Worm (Caenorhabditis elegans) whole organism, young adult: ENCODE results near the gene C23G10.1.

Source experiments
- B0336.3 ChIP-seq: fragments of 200-800 bp; sonication (Bioruptor generic); IDR thresholded peaks from 2 replicates; pipeline ENCODE4 v1.3.6; 2022; ENCODE audit warnings: missing genetic modification characterization, missing compliant biosample characterization
- D2030.7 ChIP-seq: fragments of 200-800 bp; sonication (Bioruptor generic); IDR thresholded peaks from 2 replicates; pipeline ENCODE4 v1.3.6; 2022; ENCODE audit warnings: missing genetic modification reagents, missing genetic modification characterization, missing compliant biosample characterization
- F23B12.7 ChIP-seq: sonication (generic microtip); optimal IDR thresholded peaks from 2 replicates; lab custom pipeline; 2017; ENCODE audit warnings: missing genetic modification characterization, mild to moderate bottlenecking, missing compliant biosample characterization, antibody characterized with exemption, moderate library complexity; ENCODE audit not compliant: insufficient read depth
- F33H1.4 ChIP-seq: fragments of 200-800 bp; sonication (Bioruptor generic); IDR thresholded peaks from 2 replicates; pipeline ENCODE4 v1.3.6; 2022; ENCODE audit warnings: missing genetic modification reagents, missing genetic modification characterization, missing compliant biosample characterization
- F37B4.10 ChIP-seq: fragments of 200-800 bp; sonication (Bioruptor generic); IDR thresholded peaks from 2 replicates; pipeline ENCODE4 v1.3.6; 2022; ENCODE audit warnings: missing genetic modification characterization, missing compliant biosample characterization
- F49E8.2 ChIP-seq: sonication (generic microtip); optimal IDR thresholded peaks from 3 replicates; lab custom pipeline; 2017; ENCODE audit warnings: missing genetic modification characterization, mild to moderate bottlenecking, missing compliant biosample characterization, antibody characterized with exemption, moderate library complexity; ENCODE audit not compliant: insufficient read depth
- F52B5.7 ChIP-seq: sonication (generic microtip); optimal IDR thresholded peaks from 2 replicates; lab custom pipeline; 2016; ENCODE audit warnings: mild to moderate bottlenecking, missing genetic modification characterization, missing compliant biosample characterization
- Y56A3A.18 ChIP-seq: fragments of 200-800 bp; sonication (Bioruptor generic); IDR thresholded peaks from 2 replicates; pipeline ENCODE4 v1.3.6; 2022; ENCODE audit warnings: missing genetic modification reagents, missing genetic modification characterization, missing compliant biosample characterization
- Y95B8A.8 ChIP-seq: fragments of 200-800 bp; sonication (Bioruptor generic); IDR thresholded peaks from 2 replicates; pipeline ENCODE4 v1.3.6; 2022; ENCODE audit warnings: missing genetic modification reagents, missing genetic modification characterization, missing compliant biosample characterization
- attf-5 ChIP-seq: fragments of 200-800 bp; sonication (Bioruptor generic); optimal IDR thresholded peaks from 2 replicates; lab custom pipeline; 2018; ENCODE audit warnings: mild to moderate bottlenecking, missing genetic modification characterization, missing compliant biosample characterization
- attf-6 ChIP-seq: fragments of 200-800 bp; sonication (Bioruptor generic); IDR thresholded peaks from 2 replicates; pipeline ENCODE4 v1.3.6; 2022; ENCODE audit warnings: missing genetic modification reagents, missing genetic modification characterization, missing compliant biosample characterization
- ceh-100 ChIP-seq: fragments of 200-800 bp; sonication (Bioruptor generic); IDR thresholded peaks from 2 replicates; pipeline ENCODE4 v1.3.6; 2022; ENCODE audit warnings: missing genetic modification reagents, missing genetic modification characterization, missing compliant biosample characterization
- ceh-79 ChIP-seq: sonication (generic microtip); optimal IDR thresholded peaks from 2 replicates; lab custom pipeline; 2017; ENCODE audit warnings: mild to moderate bottlenecking, missing genetic modification characterization, missing compliant biosample characterization
- chd-7 ChIP-seq: sonication (generic microtip); optimal IDR thresholded peaks from 2 replicates; lab custom pipeline; 2016; ENCODE audit warnings: mild to moderate bottlenecking, missing genetic modification characterization, moderate library complexity, missing compliant biosample characterization
- die-1 ChIP-seq: sonication (generic microtip); optimal IDR thresholded peaks from 2 replicates; lab custom pipeline; 2016; ENCODE audit warnings: missing genotype, mild to moderate bottlenecking, missing genetic modification characterization, missing compliant biosample characterization
- dox-1 ChIP-seq: fragments of 200-800 bp; sonication (Bioruptor generic); IDR thresholded peaks from 2 replicates; pipeline ENCODE4 v1.3.6; 2022; ENCODE audit warnings: missing genetic modification reagents, missing genetic modification characterization, missing compliant biosample characterization
- egrh-3 ChIP-seq: fragments of 200-800 bp; sonication (Bioruptor generic); IDR thresholded peaks from 2 replicates; pipeline ENCODE4 v1.3.6; 2022; ENCODE audit warnings: missing genetic modification reagents, missing genetic modification characterization, missing compliant biosample characterization
- ekl-4 ChIP-seq: fragments of 200-800 bp; sonication (Bioruptor generic); IDR thresholded peaks from 2 replicates; pipeline ENCODE4 v1.3.6; 2022; ENCODE audit warnings: missing genetic modification reagents, missing genetic modification characterization, missing compliant biosample characterization
- ets-4 ChIP-seq: fragments of 200-800 bp; sonication (Bioruptor generic); optimal IDR thresholded peaks from 2 replicates; lab custom pipeline; 2018; ENCODE audit warnings: mild to moderate bottlenecking, missing genetic modification characterization, missing compliant biosample characterization
- gei-17 ChIP-seq: fragments of 200-800 bp; sonication (Bioruptor generic); optimal IDR thresholded peaks from 2 replicates; lab custom pipeline; 2018; ENCODE audit warnings: mild to moderate bottlenecking, missing genetic modification characterization, missing compliant biosample characterization
- hlh-26 ChIP-seq: fragments of 200-800 bp; sonication (Bioruptor generic); conservative IDR thresholded peaks from 2 replicates; pipeline ENCODE4 v1.3.6; 2022; ENCODE audit warnings: missing genetic modification reagents, missing genetic modification characterization, missing compliant biosample characterization
- hmg-1.2 ChIP-seq: fragments of 200-800 bp; sonication (Bioruptor generic); IDR thresholded peaks from 2 replicates; pipeline ENCODE4 v1.3.6; 2022; ENCODE audit warnings: missing genetic modification reagents, missing genetic modification characterization, missing compliant biosample characterization
- hsf-1 ChIP-seq: fragments of 200-800 bp; sonication (Bioruptor generic); IDR thresholded peaks from 2 replicates; pipeline ENCODE4 v1.3.6; 2022; ENCODE audit warnings: missing genetic modification reagents, missing genetic modification characterization, missing compliant biosample characterization
- let-526 ChIP-seq: fragments of 200-800 bp; sonication (Bioruptor generic); IDR thresholded peaks from 2 replicates; pipeline ENCODE4 v1.3.6; 2022; ENCODE audit warnings: missing genetic modification reagents, missing genetic modification characterization, missing compliant biosample characterization
- let-607 ChIP-seq, 2 experiments: fragments of 200-800 bp in 1 of 2; sonication (Bioruptor generic) in 1 of 2; sonication (generic microtip) in 1 of 2; optimal IDR thresholded peaks; 2 replicates each; lab custom pipeline; 2016 to 2018; ENCODE audit warnings: mild to moderate bottlenecking in 2 of 2, missing compliant biosample characterization in 2 of 2, missing genetic modification characterization in 2 of 2, moderate library complexity in 2 of 2, missing genotype in 1 of 2
- lin-35 ChIP-seq, 3 experiments: fragments of 150-350 bp in 2 of 3; sonication (generic microtip) in 1 of 3; optimal IDR thresholded peaks; 2 replicates each; lab custom pipeline; 2014 to 2018; ENCODE audit warnings: missing biosample characterization in 3 of 3, missing genetic modification characterization in 3 of 3, missing genetic modification reagents in 3 of 3
- lin-54 ChIP-seq: fragments of 200-800 bp; sonication (Bioruptor generic); optimal IDR thresholded peaks from 2 replicates; lab custom pipeline; 2018; ENCODE audit warnings: mild to moderate bottlenecking, missing genetic modification characterization, missing compliant biosample characterization
- lsl-1 ChIP-seq: fragments of 200-800 bp; sonication (Bioruptor generic); optimal IDR thresholded peaks from 2 replicates; lab custom pipeline; 2018; ENCODE audit warnings: mild to moderate bottlenecking, missing genetic modification characterization, moderate library complexity, missing compliant biosample characterization
- madf-10 ChIP-seq: sonication (generic microtip); optimal IDR thresholded peaks from 2 replicates; lab custom pipeline; 2016; ENCODE audit warnings: mild to moderate bottlenecking, missing genetic modification characterization, missing compliant biosample characterization
- madf-6 ChIP-seq: fragments of 200-800 bp; sonication (Bioruptor generic); IDR thresholded peaks from 2 replicates; pipeline ENCODE4 v1.3.6; 2022; ENCODE audit warnings: missing genetic modification reagents, missing genetic modification characterization, missing compliant biosample characterization
- nfyb-1 ChIP-seq: fragments of 200-800 bp; sonication (Bioruptor generic); IDR thresholded peaks from 2 replicates; pipeline ENCODE4 v1.3.6; 2022; ENCODE audit warnings: missing genetic modification reagents, missing genetic modification characterization, missing compliant biosample characterization
- nhr-179 ChIP-seq: sonication (generic microtip); optimal IDR thresholded peaks from 2 replicates; lab custom pipeline; 2016; ENCODE audit warnings: mild to moderate bottlenecking, missing genetic modification characterization, missing compliant biosample characterization
- nhr-80 ChIP-seq: sonication (generic microtip); optimal IDR thresholded peaks from 2 replicates; lab custom pipeline; 2016; ENCODE audit warnings: missing genetic modification characterization, missing compliant biosample characterization
- sdz-38 ChIP-seq: sonication (generic microtip); optimal IDR thresholded peaks from 2 replicates; lab custom pipeline; 2016; ENCODE audit warnings: missing genotype, missing genetic modification characterization, missing compliant biosample characterization
- snpc-4 ChIP-seq, 5 experiments: fragments of 150-350 bp in 1 of 5; sonication (generic microtip) in 4 of 5; optimal IDR thresholded peaks; 2 replicates each; lab custom pipeline; 2014 to 2018; ENCODE audit warnings: missing genetic modification characterization in 5 of 5, missing biosample characterization in 3 of 5, antibody characterized with exemption in 2 of 5, mild to moderate bottlenecking in 2 of 5, missing compliant biosample characterization in 2 of 5, missing genotype in 2 of 5, moderate library complexity in 2 of 5, missing genetic modification reagents in 1 of 5
- somi-1 ChIP-seq: fragments of 200-800 bp; sonication (Bioruptor generic); optimal IDR thresholded peaks from 2 replicates; lab custom pipeline; 2018; ENCODE audit warnings: mild to moderate bottlenecking, missing genetic modification characterization, missing compliant biosample characterization
- sptf-2 ChIP-seq: fragments of 200-800 bp; sonication (Bioruptor generic); optimal IDR thresholded peaks from 2 replicates; lab custom pipeline; 2018; ENCODE audit warnings: mild to moderate bottlenecking, missing genetic modification characterization, missing compliant biosample characterization
- ztf-22 ChIP-seq: fragments of 200-800 bp; sonication (Bioruptor generic); optimal IDR thresholded peaks from 2 replicates; lab custom pipeline; 2018; ENCODE audit warnings: mild to moderate bottlenecking, missing genetic modification characterization, moderate library complexity, missing compliant biosample characterization
- ztf-26 ChIP-seq: sonication (generic microtip); optimal IDR thresholded peaks from 2 replicates; lab custom pipeline; 2017; ENCODE audit warnings: missing genetic modification characterization, missing compliant biosample characterization

Gene C23G10.1

ce11 chrIII:6240528-6240927 is 31.4 kb downstream of the C23G10.1 start, which contains the start of gene T12A2.3:
Gene T12A2.3, plus strand, starts transcription at chrIII:6240828.
- TF ChIP-seq F33H1.4 (GFP tag; lab: Robert Waterston, UW) (no peak), sdz-38 (tag; lab: Kevin White, UChicago) (no peak), lsl-1 (GFP tag; lab: Kevin White, UChicago) (no peak), B0336.3 (no peak), madf-6 (GFP tag; lab: Robert Waterston, UW) (no peak)

ce11 chrIII:6245728-6246127 is 36.6 kb downstream of the C23G10.1 start, which contains the start of gene bcas-2:
Gene bcas-2, minus strand, starts transcription at chrIII:6245828.
- TF ChIP-seq let-526 (GFP tag; lab: Robert Waterston, UW) (no peak), nfyb-1 (no peak), somi-1 (GFP tag; lab: Kevin White, UChicago) (no peak), F23B12.7 (no peak), F37B4.10 (GFP tag; lab: Robert Waterston, UW) (no peak), hlh-26 (GFP tag; lab: Robert Waterston, UW) (no peak), sptf-2 (GFP tag; lab: Kevin White, UChicago) (no peak), ztf-22 (GFP tag; lab: Kevin White, UChicago) (no peak), F49E8.2 (tag; lab: Kevin White, UChicago) (no peak), lin-35 (GFP tag; optimal IDR thresholded peaks at IDR 0.05; lab: Kevin White, UChicago) (no peak), nhr-179 (tag; lab: Kevin White, UChicago) (no peak), snpc-4 (GFP tag; optimal IDR thresholded peaks at IDR 0.05; lab: Kevin White, UChicago) (no peak), snpc-4 (tag; optimal IDR thresholded peaks at IDR 0.05; lab: Kevin White, UChicago) (no peak), madf-10 (tag; lab: Kevin White, UChicago) (no peak), dox-1 (GFP tag; lab: Robert Waterston, UW) (no peak), F52B5.7 (tag; lab: Kevin White, UChicago) (no peak), ets-4 (GFP tag; lab: Kevin White, UChicago) (no peak)
- TF ChIP-seq, all 124 proteins: peak for 0

- peak in 1 of 2 experiments; percentile 27 for TF ChIP-seq let-607 (tag; optimal IDR thresholded peaks at IDR 0.05; lab: Kevin White, UChicago)
- peak; percentile 8 for TF ChIP-seq lsl-1 (GFP tag; lab: Kevin White, UChicago)
- no peak for TF ChIP-seq ztf-22 (GFP tag; lab: Kevin White, UChicago)
- peak; percentile 27; the same call in 1 of the 2 replicates for TF ChIP-seq hmg-1.2 (GFP tag; lab: Robert Waterston, UW)
- peak; percentile 69 for TF ChIP-seq F33H1.4 (GFP tag; lab: Robert Waterston, UW)
Observed at ce11 chrIII:6248064-6248687, 39.1 kb downstream of the C23G10.1 start, which contains the start of the genes gen-1 and stt-3. Gene gen-1, minus strand, starts transcription at chrIII:6248158. Gene stt-3, plus strand, starts transcription at chrIII:6248637.

ce11 chrIII:6251511-6251910 is 42.4 kb downstream of the C23G10.1 start, which contains the start of gene amdh-1:
Gene amdh-1, plus strand, starts transcription at chrIII:6251811.
- TF ChIP-seq ceh-100 (no peak), hlh-26 (GFP tag; lab: Robert Waterston, UW) (no peak), attf-5 (GFP tag; lab: Kevin White, UChicago) (no peak)

- no peak for TF ChIP-seq nhr-80 (tag; lab: Kevin White, UChicago)
- TF ChIP-seq let-526 (GFP tag; lab: Robert Waterston, UW), result no peak
- TF ChIP-seq attf-6 (GFP tag; lab: Robert Waterston, UW), result no peak
- no peak for TF ChIP-seq Y56A3A.18 (GFP tag; lab: Robert Waterston, UW)
- no peak for TF ChIP-seq dox-1 (GFP tag; lab: Robert Waterston, UW)
- no peak for TF ChIP-seq ekl-4
- TF ChIP-seq hsf-1, result no peak
- no peak for TF ChIP-seq Y95B8A.8 (GFP tag; lab: Robert Waterston, UW)
- no peak for TF ChIP-seq chd-7 (tag; lab: Kevin White, UChicago)
- no peak for TF ChIP-seq egrh-3 (GFP tag; lab: Robert Waterston, UW)
- no peak for TF ChIP-seq nfyb-1
- TF ChIP-seq D2030.7 (GFP tag; lab: Robert Waterston, UW), result no peak
- TF ChIP-seq madf-6 (GFP tag; lab: Robert Waterston, UW), result no peak
- no peak for TF ChIP-seq gei-17 (GFP tag; lab: Kevin White, UChicago)
- TF ChIP-seq die-1 (tag; lab: Kevin White, UChicago), result no peak
- TF ChIP-seq lin-54, result no peak
- TF ChIP-seq ceh-79 (tag; lab: Kevin White, UChicago), result no peak
- TF ChIP-seq ztf-26 (tag; lab: Kevin White, UChicago), result no peak
- TF ChIP-seq somi-1 (GFP tag; lab: Kevin White, UChicago), result no peak
Observed at ce11 chrIII:6254737-6255136, 45.7 kb downstream of the C23G10.1 start, which contains the start of gene srg-8. Gene srg-8, minus strand, starts transcription at chrIII:6254837.
